Worm (Caenorhabditis elegans): ENCODE data around the gene pitr-5.

ce11 chrV:7140368-7140767, 44.3 kb upstream of the pitr-5 start:
- no peak for TF ChIP-seq nfya-1 (tag; optimal IDR thresholded peaks at IDR 0.05)
- TF ChIP-seq tbx-7 (tag; optimal IDR thresholded peaks at IDR 0.05): no peak
- TF ChIP-seq C08G9.2 (tag; optimal IDR thresholded peaks at IDR 0.05): no peak
- TF ChIP-seq gmeb-2 (tag; optimal IDR thresholded peaks at IDR 0.05): no peak
- TF ChIP-seq nhr-11 (tag; optimal IDR thresholded peaks at IDR 0.05): no peak
- TF ChIP-seq dmd-4 (tag; optimal IDR thresholded peaks at IDR 0.05; ENCODE audit: borderline replicate concordance): no peak
- TF ChIP-seq T23F11.4 (GFP tag; optimal IDR thresholded peaks at IDR 0.05): no peak
- no peak for TF ChIP-seq pros-1 (tag; optimal IDR thresholded peaks at IDR 0.05)
- no peak for TF ChIP-seq nhr-232 (tag; optimal IDR thresholded peaks at IDR 0.05)
- no peak for TF ChIP-seq pha-4 (tag; optimal IDR thresholded peaks at IDR 0.05)
- TF ChIP-seq che-1 (tag; optimal IDR thresholded peaks at IDR 0.05): no peak
- no peak for TF ChIP-seq Y22D7AL.16 (tag; optimal IDR thresholded peaks at IDR 0.05)
